Worm (Caenorhabditis elegans): ENCODE measurements around the gene pax-3.

Gene pax-3

DNA sequence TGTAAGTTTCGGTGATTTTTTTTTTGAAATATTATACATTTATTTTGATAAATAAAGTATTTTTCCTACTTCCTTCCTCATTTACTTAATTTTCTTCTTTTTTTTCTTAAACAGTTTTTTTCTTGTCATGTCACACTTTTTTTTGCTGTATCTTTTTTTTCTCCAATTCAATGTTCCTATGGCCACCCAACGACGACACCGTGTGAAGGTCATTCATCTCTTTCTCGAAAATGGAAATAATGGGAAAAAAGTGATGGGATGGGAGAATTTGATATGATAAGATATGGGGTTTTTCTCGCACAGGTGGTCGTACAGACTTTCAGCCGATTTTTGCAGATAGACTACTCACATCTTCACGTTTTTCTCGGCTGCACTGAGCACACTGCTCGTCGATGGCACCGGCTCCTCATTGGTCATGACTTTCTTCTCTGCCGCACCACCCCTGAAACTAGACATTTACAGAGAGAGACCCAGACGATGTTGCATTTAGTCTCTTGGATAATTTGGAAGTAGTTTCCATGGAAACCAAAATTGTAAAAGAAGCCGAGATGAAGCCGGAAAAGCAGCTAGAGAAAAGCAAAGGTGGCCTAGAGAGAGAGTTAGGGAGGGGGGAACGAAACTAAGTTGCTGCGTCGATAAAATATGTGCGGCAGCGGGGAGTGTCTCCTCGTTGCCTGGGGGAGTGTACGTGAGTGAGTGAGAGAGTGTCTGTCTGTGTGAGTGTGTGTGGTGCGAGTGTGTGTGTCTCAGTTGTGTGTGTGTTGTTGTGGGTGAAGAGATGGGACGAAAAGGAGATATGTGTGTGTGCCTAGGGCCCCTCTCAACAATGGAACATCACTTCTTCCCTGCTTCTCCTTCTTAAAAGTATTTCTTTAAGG lies 22.8 kb downstream of the pax-3 start, which contains the start of gene daf-19 (continued):
- peak; percentile 32 for TF ChIP-seq K02D7.2 (tag; optimal IDR thresholded peaks at IDR 0.05)
- TF ChIP-seq odd-2 (tag; optimal IDR thresholded peaks at IDR 0.05) = no peak
- no peak for TF ChIP-seq hlh-30 (tag; optimal IDR thresholded peaks at IDR 0.05; ENCODE audit: insufficient read depth)
- peak; percentile 79 for TF ChIP-seq nfya-1 (tag; optimal IDR thresholded peaks at IDR 0.05)
- TF ChIP-seq lim-6 (tag; optimal IDR thresholded peaks at IDR 0.05) = no peak
- TF ChIP-seq hlh-8 (tag; optimal IDR thresholded peaks at IDR 0.05) = peak; percentile 74
- TF ChIP-seq sox-2 (GFP tag; IDR thresholded peaks at IDR 0.05) = 0 out of 2 replicates have a peak, but pooled peaks have one; percentile 24
- TF ChIP-seq ceh-48 (tag; optimal IDR thresholded peaks at IDR 0.05) = peak; percentile 74
- TF ChIP-seq hlh-6 (tag; optimal IDR thresholded peaks at IDR 0.05) = peak; percentile 90
- no peak for TF ChIP-seq pax-1 (tag; optimal IDR thresholded peaks at IDR 0.05)
- TF ChIP-seq dve-1 (tag; optimal IDR thresholded peaks at IDR 0.05) = peak; percentile 55
- peak; percentile 81 for TF ChIP-seq ama-1 (optimal IDR thresholded peaks at IDR 0.05)
- TF ChIP-seq ceh-14 (tag; optimal IDR thresholded peaks at IDR 0.05) = peak; percentile 87
- peak; percentile 30 for TF ChIP-seq elt-2 (tag; optimal IDR thresholded peaks at IDR 0.05)
- TF ChIP-seq nhr-11 (tag; optimal IDR thresholded peaks at IDR 0.05) = peak; percentile 39
- no peak for TF ChIP-seq pat-9 (tag; optimal IDR thresholded peaks at IDR 0.05)
- no peak for TF ChIP-seq unc-55 (GFP tag; optimal IDR thresholded peaks at IDR 0.05)
- TF ChIP-seq zip-5 (tag; optimal IDR thresholded peaks at IDR 0.05) = no peak
- peak; percentile 45 for TF ChIP-seq gmeb-2 (tag; optimal IDR thresholded peaks at IDR 0.05)

DNA sequence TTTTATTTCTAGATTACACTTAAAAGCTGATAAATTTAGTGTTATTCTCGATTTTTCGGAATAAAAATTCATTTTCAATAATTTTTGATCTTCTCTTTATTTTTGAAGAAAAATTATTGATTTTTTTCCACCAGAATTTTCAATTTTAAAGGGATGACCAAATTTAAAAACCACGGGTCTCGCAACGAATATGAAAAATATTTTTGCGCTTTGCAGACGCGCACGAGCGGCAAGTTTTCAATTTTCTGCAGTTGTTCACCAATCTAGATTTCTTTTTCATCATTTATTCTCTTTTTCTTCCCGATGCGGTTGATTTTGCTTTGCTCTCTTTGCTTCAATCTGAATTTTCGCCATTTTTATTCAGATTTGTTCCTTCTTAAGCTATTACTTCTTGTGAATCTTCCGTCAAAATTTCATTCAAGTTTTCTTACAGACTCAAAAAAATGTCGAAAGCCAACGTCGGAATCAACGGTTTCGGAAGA lies 24.5 kb downstream of the pax-3 start, which contains the start of gene gpd-4:
Gene gpd-4 (plus strand): TSS at position 432 of the 482 bp plus-strand sequence.
- TF ChIP-seq hlh-8 (tag; optimal IDR thresholded peaks at IDR 0.05) = no peak
- no peak for TF ChIP-seq pha-4 (tag; optimal IDR thresholded peaks at IDR 0.05)
- TF ChIP-seq nhr-232 (tag; optimal IDR thresholded peaks at IDR 0.05) = no peak
- TF ChIP-seq elt-2 (tag; optimal IDR thresholded peaks at IDR 0.05) = no peak
- TF ChIP-seq nfya-1 (tag; optimal IDR thresholded peaks at IDR 0.05) = no peak
- no peak for TF ChIP-seq sdc-2 (tag; optimal IDR thresholded peaks at IDR 0.05)
- no peak for TF ChIP-seq nhr-11 (tag; optimal IDR thresholded peaks at IDR 0.05)
- no peak for TF ChIP-seq pag-3 (tag; optimal IDR thresholded peaks at IDR 0.05; ENCODE audit: borderline replicate concordance)
- no peak for TF ChIP-seq tbx-2 (tag; optimal IDR thresholded peaks at IDR 0.05)
- TF ChIP-seq ceh-30 (tag; optimal IDR thresholded peaks at IDR 0.05) = no peak
- TF ChIP-seq K02D7.2 (tag; optimal IDR thresholded peaks at IDR 0.05) = no peak
- no peak for TF ChIP-seq syd-9 (tag; optimal IDR thresholded peaks at IDR 0.05)
- no peak for TF ChIP-seq lin-11 (tag; optimal IDR thresholded peaks at IDR 0.05)
- TF ChIP-seq ceh-14 (tag; optimal IDR thresholded peaks at IDR 0.05) = no peak
- no peak for TF ChIP-seq hlh-6 (tag; optimal IDR thresholded peaks at IDR 0.05)
- TF ChIP-seq pax-1 (tag; optimal IDR thresholded peaks at IDR 0.05) = no peak
- TF ChIP-seq C08G9.2 (tag; optimal IDR thresholded peaks at IDR 0.05) = no peak
- TF ChIP-seq unc-42 (tag; optimal IDR thresholded peaks at IDR 0.05) = no peak
- no peak for TF ChIP-seq fax-1 (tag; optimal IDR thresholded peaks at IDR 0.05)
- TF ChIP-seq ceh-22 (tag; optimal IDR thresholded peaks at IDR 0.05) = no peak

DNA sequence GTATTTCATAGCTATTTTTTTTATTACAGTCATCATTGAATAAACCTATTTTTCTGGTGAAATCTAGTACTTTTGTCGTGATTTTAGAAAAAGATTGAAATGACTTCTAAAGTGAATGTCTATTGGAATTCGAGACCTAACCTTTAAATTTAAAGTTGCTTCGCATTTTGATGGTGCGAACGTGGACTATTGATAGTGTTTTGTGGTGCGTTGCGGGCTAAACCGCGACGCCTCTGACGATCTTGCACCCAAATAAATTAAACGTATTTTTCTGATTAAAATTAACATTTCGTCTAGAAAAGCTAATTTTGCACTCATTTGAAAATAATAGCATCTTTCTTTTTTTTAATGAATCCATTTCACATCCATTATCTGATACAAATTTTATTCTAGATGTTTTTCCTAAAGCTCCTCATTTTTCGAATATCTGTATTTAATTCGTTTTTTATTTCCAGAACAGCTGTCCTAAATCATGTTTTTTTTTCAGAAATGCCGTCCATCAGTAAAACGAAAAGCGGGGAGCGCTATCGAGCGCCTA lies 26.1 kb downstream of the pax-3 start, which contains the start of gene wbp-11:
Gene wbp-11 (plus strand): TSS at position 488 of the 538 bp plus-strand sequence.
- no peak for TF ChIP-seq ceh-48 (tag; optimal IDR thresholded peaks at IDR 0.05)
- TF ChIP-seq C08G9.2 (tag; optimal IDR thresholded peaks at IDR 0.05) = no peak
- no peak for TF ChIP-seq ahr-1 (tag; optimal IDR thresholded peaks at IDR 0.05)
- TF ChIP-seq elt-4 (tag; optimal IDR thresholded peaks at IDR 0.05) = no peak
- no peak for TF ChIP-seq ceh-2 (tag; optimal IDR thresholded peaks at IDR 0.05)
- TF ChIP-seq unc-42 (tag; optimal IDR thresholded peaks at IDR 0.05) = peak; percentile 46
- TF ChIP-seq tbx-7 (tag; optimal IDR thresholded peaks at IDR 0.05) = no peak
